Worm (Caenorhabditis elegans): Measurements from ENCODE around the gene sptl-3.

ce11 chrV:13892457-13893375 lies at the start of gene sptl-3:
- TF ChIP-seq nhr-43 (tag; optimal IDR thresholded peaks at IDR 0.05; ENCODE audit: poor library complexity, severe bottlenecking) (peak; percentile 71), pqm-1 (tag; optimal IDR thresholded peaks at IDR 0.05) (peak; percentile 18), unc-39 (tag; optimal IDR thresholded peaks at IDR 0.05) (no peak), unc-62 (GFP tag; optimal IDR thresholded peaks at IDR 0.05) (no peak), lin-15B (tag; optimal IDR thresholded peaks at IDR 0.05) (peak; percentile 54), ceh-82 (tag; optimal IDR thresholded peaks at IDR 0.05) (no peak), elt-1 (tag; optimal IDR thresholded peaks at IDR 0.05) (no peak), ztf-4 (tag; optimal IDR thresholded peaks at IDR 0.05) (no peak), ztf-11 (tag; optimal IDR thresholded peaks at IDR 0.05) (no peak), nhr-11 (tag; optimal IDR thresholded peaks at IDR 0.05) (no peak)

Measured in whole organism, L3 larva.